Fruit fly (Drosophila melanogaster) Kc167 (cell line): ENCODE results near the gene tal-AA.

Experiments used
- Myc ChIP-seq: fragments of >200 bp; optimal IDR thresholded peaks from 2 replicates; lab custom pipeline; 2017; ENCODE audit warnings: missing external identifiers
- Sin3A ChIP-seq: fragments of >200 bp; optimal IDR thresholded peaks from 2 replicates; lab custom pipeline; 2018; ENCODE audit warnings: missing external identifiers
- h ChIP-seq: fragments of >200 bp; optimal IDR thresholded peaks from 3 replicates; lab custom pipeline; 2018; ENCODE audit warnings: missing external identifiers
- insv ChIP-seq: fragments of >200 bp; optimal IDR thresholded peaks from 3 replicates; lab custom pipeline; 2018; ENCODE audit warnings: missing external identifiers
- psq ChIP-seq: fragments of >200 bp; optimal IDR thresholded peaks from 2 replicates; lab custom pipeline; 2017; ENCODE audit warnings: missing external identifiers
- ttk ChIP-seq: sonication (Bioruptor generic); optimal IDR thresholded peaks from 2 replicates; lab custom pipeline; 2017; ENCODE audit warnings: missing external identifiers

Gene tal-AA

DNA sequence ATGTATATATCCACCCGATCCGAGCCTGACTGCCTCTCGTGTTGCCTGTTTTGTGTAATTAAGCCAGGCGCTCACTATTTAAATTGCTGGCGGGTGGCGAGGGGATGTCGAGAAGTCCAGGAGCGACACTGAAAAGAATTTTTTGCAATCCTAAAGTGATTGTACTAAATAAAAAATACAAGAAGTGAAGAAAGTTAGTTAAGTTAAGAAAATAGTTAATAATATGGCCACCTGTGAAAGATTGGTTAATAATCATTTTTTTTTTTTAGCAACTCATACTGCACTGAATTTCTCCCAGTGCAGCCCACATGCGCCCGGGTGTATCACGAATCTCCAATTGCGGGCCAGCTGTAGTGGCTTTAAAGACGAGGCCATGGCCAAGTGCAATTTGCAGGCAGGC, 28.0 kb downstream of the tal-AA start:
- TF ChIP-seq Myc (no peak), ttk (lab: Kevin White, UChicago) (no peak), h (lab: Kevin White, UChicago) (no peak), psq (no peak), Sin3A (lab: Kevin White, UChicago) (no peak), insv (no peak)

DNA sequence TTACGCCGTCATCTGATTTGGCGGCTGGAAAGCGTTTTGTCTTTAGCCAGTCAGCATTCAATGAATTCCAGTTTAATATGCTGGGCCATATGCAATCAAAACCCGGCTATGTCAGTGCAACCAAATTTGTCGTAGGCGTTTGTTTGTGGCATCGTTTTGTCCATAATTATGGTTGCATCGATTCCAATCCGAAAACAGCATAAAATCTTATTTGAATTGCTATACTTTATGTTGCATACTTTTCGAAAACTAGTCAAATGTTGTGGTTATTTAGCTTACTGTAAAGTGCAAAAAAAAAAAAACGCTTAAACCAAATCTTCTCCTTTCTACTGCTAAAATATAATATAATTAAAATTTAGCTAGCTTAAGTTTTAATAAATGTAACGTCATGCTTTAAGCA, 29.6 kb downstream of the tal-AA start:
- no peak for TF ChIP-seq h (lab: Kevin White, UChicago)
- no peak for TF ChIP-seq psq
- TF ChIP-seq Sin3A (lab: Kevin White, UChicago) = no peak
- TF ChIP-seq Myc = no peak
- no peak for TF ChIP-seq insv
- TF ChIP-seq ttk (lab: Kevin White, UChicago) = no peak

DNA sequence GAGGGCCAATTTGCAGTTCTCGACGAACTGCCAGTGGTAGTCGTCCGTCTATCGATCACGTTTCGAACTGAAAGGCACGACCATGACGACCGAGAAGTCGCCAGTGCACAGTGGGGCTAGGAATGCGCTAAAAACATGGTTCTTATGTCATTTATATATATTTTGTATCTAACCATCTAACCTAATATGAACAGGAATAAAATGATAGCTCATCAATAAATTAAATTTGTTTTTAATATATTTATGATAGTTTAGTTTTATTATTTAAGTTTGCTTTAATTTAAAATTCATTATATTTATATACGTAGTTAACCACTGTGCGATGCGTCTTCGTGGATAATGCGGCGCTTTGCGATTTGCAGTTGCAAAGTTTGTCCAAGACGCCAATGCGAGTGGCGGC, 30.7 kb downstream of the tal-AA start:
- TF ChIP-seq Sin3A (lab: Kevin White, UChicago) (no peak), ttk (lab: Kevin White, UChicago) (no peak), insv (no peak), psq (no peak), Myc (no peak), h (lab: Kevin White, UChicago) (no peak)

DNA sequence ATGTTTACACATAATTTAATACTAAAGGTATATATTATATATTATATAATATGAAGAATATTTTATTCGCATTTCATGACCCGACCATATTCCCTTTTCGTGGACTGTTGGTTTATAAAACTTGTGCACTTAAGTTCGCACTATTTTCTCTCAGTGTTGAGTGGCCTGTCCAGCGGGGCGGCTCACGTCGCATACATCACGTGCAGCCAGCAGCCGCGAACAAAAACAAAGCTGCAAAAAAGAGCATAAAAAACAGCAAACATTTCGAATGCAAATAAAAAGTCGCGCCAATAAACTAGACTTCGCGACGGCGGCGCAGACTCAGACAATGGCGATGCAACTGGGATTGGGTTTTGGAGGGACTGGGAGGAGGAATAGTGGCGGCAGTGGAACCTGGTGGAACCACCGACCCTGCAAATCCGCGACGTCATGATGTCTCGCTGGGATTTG, 32.4 kb downstream of the tal-AA start:
- no peak for TF ChIP-seq h (lab: Kevin White, UChicago)
- TF ChIP-seq psq = no peak
- no peak for TF ChIP-seq ttk (lab: Kevin White, UChicago)
- no peak for TF ChIP-seq insv
- no peak for TF ChIP-seq Myc
- no peak for TF ChIP-seq Sin3A (lab: Kevin White, UChicago)

DNA sequence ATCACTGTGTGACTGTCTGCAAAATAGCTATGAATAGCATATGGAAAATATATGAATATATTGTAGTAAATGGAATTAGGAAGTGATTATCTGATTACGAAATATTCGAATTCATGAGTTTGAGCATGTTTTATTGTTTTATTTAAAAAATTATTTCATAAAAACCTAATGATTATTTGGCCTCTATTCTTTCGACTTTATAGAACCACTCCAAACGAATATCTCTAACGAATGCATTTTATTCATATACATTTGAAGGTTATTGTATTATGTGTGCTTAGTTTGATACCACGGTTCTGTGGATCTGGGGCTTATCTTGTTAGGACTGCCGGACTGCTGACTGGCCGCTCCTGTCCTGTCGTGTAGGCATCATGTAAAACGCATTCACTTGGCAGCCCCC, 33.0 kb downstream of the tal-AA start:
- no peak for TF ChIP-seq ttk (lab: Kevin White, UChicago)
- no peak for TF ChIP-seq psq
- no peak for TF ChIP-seq insv
- no peak for TF ChIP-seq h (lab: Kevin White, UChicago)
- no peak for TF ChIP-seq Myc
- TF ChIP-seq Sin3A (lab: Kevin White, UChicago) = no peak

DNA sequence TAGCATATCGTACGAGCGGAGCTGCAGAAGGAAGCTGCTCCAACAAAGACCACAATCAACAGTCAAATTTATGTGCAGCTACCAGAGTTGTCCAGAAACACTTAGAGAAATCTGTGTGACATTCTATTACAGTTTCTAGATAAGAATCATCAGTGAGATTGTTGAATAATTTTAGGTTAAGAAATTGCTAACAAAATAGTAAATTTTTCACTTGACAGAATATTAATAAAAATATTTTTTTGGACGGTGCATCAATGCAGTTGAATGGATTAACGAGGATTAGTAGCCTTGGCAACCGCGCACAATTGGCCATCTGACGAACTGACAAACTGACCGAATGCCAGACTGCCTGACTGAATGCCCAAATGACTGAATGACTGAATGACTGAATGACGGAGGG, 34.4 kb downstream of the tal-AA start:
- TF ChIP-seq insv (no peak), h (lab: Kevin White, UChicago) (no peak), Sin3A (lab: Kevin White, UChicago) (no peak), psq (no peak), ttk (lab: Kevin White, UChicago) (no peak), Myc (no peak)

DNA sequence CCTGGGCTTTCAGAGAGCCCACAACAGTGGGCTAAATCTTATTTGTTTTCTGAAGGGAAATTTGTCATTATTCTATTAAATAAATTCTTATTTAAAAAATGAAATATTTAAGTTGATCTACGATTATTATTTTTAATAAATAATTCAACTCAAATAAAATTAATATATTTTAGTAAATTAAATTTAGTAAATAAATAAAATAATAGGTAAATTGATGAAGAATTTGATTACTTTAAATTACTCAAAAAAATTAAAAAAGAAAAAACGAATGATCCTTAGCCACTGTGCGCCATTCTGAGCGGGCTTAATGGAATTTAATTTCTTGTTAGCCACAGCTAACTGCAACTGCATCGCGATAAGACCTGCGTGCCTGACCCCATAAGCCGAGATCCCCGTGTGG, 35.4 kb downstream of the tal-AA start:
- TF ChIP-seq ttk (lab: Kevin White, UChicago) = no peak
- no peak for TF ChIP-seq h (lab: Kevin White, UChicago)
- no peak for TF ChIP-seq Sin3A (lab: Kevin White, UChicago)
- TF ChIP-seq psq = no peak
- no peak for TF ChIP-seq insv
- no peak for TF ChIP-seq Myc

DNA sequence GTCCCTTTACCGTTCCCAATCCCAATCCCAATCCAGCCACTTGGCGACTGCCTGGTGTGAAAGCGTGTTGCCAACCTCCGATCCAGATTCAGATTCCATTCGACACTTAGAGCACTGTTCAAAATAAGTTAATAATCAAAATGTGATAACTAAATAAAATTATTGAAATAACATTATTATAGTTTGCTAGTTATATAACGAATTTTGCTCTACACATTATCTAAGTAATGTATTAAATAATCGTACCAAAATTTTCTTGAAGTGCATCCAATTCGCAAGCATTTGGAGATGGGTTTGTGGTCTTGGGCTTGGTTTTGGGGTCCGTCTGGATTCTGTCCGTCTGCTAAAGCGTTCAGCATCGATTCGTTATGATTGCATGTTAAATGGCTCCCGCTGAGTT, 36.4 kb downstream of the tal-AA start:
- TF ChIP-seq Myc = no peak
- no peak for TF ChIP-seq insv

DNA sequence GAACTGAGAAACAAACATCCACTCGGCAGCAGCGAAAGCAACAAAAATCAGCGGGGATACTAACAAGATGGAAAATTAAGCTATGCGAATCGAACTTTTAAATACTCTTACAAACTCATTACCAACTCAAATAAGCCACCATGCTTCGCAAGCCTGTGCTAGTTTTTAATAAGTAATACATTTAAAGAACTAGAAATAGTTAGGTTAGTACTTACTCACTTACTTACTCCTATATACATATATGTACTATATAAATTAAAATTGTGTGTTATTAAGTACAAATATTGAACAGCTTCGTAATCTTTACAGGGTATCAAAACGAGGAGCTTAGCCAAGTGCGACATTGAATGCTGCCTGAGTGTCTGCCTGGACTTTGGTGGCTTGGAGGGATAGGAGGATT, 38.1 kb downstream of the tal-AA start:
- TF ChIP-seq Sin3A (lab: Kevin White, UChicago) (no peak), insv (no peak), Myc (no peak), psq (no peak), ttk (lab: Kevin White, UChicago) (no peak), h (lab: Kevin White, UChicago) (no peak)

DNA sequence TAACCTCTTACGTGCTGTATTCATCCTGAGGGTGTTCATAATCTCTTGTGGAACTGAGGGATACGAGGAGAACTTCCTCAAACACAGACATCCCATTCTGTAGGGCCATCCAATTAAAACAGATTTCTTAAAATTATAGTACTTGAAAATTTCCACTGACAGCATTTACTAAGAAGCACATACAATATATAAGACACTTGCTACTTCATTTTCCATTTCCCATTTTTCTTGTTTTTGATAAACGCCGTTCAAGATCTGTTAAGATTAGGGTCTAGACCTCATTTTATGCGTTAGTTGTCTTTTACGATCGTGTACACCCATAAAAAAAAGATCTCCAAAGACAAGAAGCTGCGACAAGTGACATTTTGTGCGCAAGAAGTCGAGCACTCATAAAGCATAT, 42.4 kb downstream of the tal-AA start, which contains the start of gene CG14362:
TSS of gene CG14362 (minus strand) at position 101 of the 400 bp plus-strand sequence.
- TF ChIP-seq Sin3A (lab: Kevin White, UChicago) = no peak

DNA sequence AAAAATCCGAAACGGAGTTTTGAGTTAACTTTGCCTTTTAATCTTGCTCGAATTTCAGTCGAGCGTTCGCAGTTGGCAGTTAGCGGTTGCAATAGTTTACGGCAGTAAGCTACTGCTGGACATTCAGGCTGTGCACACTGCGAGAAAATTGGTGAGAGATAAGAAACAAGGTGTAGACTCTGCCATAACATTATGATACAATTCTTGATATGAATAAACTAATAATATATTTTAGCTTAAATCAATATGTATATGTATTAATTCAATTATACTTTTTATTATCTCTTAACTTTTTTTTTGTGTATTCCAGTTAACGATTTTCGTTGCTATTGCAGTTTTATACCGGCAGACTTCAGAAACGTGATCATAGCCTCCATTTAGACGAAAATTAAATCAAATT, 44.4 kb downstream of the tal-AA start:
- TF ChIP-seq ttk (lab: Kevin White, UChicago) = no peak
- no peak for TF ChIP-seq Myc
- no peak for TF ChIP-seq psq
- no peak for TF ChIP-seq Sin3A (lab: Kevin White, UChicago)
- no peak for TF ChIP-seq h (lab: Kevin White, UChicago)
- no peak for TF ChIP-seq insv

DNA sequence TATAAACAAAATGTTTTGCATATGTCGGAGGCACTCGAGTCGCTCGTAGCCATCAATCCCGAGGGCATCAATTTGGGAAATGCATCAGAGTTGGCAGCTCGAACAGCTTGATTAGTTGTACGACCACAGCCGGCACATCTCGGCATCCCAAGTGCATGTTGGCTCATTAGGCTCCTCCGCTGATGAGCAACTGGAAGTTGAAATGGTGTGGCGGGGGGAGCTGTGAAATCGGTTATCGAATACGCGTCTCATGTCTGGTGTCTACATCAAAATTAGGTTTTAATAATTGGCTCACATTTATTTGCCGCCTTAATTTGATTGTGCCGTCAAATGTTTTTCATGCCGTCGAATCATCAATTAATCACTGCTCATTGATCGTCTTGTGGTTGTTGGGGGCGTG, 46.3 kb downstream of the tal-AA start:
- no peak for TF ChIP-seq h (lab: Kevin White, UChicago)
- no peak for TF ChIP-seq Myc
- no peak for TF ChIP-seq Sin3A (lab: Kevin White, UChicago)
- no peak for TF ChIP-seq ttk (lab: Kevin White, UChicago)
- no peak for TF ChIP-seq psq
- no peak for TF ChIP-seq insv

DNA sequence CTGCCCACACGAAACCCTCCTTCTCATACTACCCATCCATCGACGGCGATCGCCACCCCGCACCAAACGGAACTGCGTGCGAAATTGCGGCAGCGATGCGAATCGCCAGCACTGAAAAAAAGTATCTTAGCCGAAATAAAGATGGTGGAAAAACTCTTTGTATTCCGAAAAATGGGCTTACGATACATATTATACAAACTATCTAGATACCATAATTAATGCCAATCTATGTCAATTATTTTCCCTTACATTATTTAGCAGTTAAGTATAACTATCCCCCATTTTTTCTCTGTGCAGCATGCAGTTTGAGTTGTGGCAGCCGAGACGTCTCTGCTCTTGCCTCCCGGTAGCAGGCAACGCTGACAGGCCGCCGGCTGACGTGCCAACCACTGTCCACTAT, 48.9 kb downstream of the tal-AA start:
- no peak for TF ChIP-seq h (lab: Kevin White, UChicago)
